Fruit fly (Drosophila melanogaster) Kc167 (cell line): ENCODE measurements around the gene CG5793.

Source experiments
- Myc ChIP-seq: fragments of >200 bp; optimal IDR thresholded peaks from 2 replicates; lab custom pipeline; 2017; ENCODE audit warnings: missing external identifiers
- Sin3A ChIP-seq: fragments of >200 bp; optimal IDR thresholded peaks from 2 replicates; lab custom pipeline; 2018; ENCODE audit warnings: missing external identifiers
- h ChIP-seq: fragments of >200 bp; optimal IDR thresholded peaks from 3 replicates; lab custom pipeline; 2018; ENCODE audit warnings: missing external identifiers
- insv ChIP-seq: fragments of >200 bp; optimal IDR thresholded peaks from 3 replicates; lab custom pipeline; 2018; ENCODE audit warnings: missing external identifiers
- psq ChIP-seq: fragments of >200 bp; optimal IDR thresholded peaks from 2 replicates; lab custom pipeline; 2017; ENCODE audit warnings: missing external identifiers
- ttk ChIP-seq: sonication (Bioruptor generic); optimal IDR thresholded peaks from 2 replicates; lab custom pipeline; 2017; ENCODE audit warnings: missing external identifiers

DNA sequence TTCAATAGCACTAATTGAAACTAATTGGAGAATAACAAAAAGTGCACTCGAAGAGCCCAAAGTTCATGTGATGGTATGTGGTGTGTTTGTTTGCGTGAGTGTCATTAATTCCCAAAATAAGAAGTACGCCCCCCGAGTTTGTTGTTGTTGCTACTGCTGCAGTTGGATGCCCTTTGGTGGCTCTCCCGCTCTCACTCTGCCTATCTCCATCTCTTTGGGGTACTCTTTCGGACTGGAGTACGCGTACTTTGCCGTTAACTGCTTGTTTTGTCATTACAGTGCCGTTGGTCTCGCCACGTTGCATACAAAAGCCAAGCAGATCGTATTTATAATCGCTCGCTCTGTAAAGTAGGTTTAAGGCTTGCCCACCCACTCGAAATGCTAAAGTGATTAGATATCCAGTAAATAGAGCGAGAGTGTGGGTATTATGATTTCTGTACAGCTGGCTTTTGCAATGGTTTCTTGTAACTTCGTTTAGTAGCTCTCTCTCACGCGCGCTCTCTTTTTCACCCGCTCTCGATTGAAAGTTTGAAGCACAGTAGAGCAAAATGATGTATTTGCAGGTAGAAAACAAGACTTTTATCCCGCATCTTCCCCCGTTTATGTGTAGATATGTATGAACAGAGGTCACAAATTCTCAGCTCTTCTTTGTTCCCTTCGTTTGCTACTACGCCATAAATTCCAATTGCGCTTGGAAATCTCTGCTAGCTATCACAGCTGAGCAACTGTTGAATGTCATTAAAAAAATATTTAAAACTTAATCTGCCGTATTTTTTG, 15.2 kb upstream of the CG5793 start:
- TF ChIP-seq psq (lab: Kevin White, UChicago) (no peak), h (lab: Kevin White, UChicago) (no peak), Myc (no peak), ttk (lab: Kevin White, UChicago) (no peak), Sin3A (no peak), insv (lab: Kevin White, UChicago) (no peak)
